2 worm cellular contexts compared by ENCODE assay signal in the genomic region with DNA sequence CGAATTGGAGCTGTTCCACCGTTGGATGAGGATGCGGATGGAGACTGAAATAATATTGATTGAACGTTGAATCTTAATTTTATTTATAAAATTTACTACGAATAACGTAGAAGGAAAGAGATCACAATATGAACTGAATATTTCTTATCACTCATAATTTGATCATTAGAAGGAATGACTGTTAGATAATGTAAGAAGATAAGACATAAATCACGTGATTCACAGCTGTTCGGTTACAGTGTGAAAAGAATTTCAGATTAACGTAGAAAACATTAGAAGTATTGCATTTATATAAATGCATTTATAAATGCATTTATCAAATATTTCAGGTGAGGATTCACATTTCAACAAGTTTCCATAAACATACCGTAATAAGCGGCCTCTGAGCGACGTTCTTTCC.
TF ChIP-seq lines count a peak whose summit lies in the region.

No protein-coding gene starts in this region.

TF ChIP-seq in whole organism, L1 larva, 84 proteins besides CTCF, POLR2A, EP300 and RAD21 (continued from another document):
- no peak for TF ChIP-seq irx-1 (tag; optimal IDR thresholded peaks at IDR 0.05; lab: Kevin White, UChicago)
- TF ChIP-seq unc-86 (tag; optimal IDR thresholded peaks at IDR 0.05; lab: Kevin White, UChicago): no peak
- no peak for TF ChIP-seq mep-1 (tag; optimal IDR thresholded peaks at IDR 0.05; lab: Kevin White, UChicago)
- no peak for TF ChIP-seq isw-1 (GFP tag; IDR thresholded peaks at IDR 0.05; lab: Robert Waterston, UW)
- no peak for TF ChIP-seq aha-1 (tag; optimal IDR thresholded peaks at IDR 0.05; lab: Kevin White, UChicago)
- TF ChIP-seq egl-13 (tag; optimal IDR thresholded peaks at IDR 0.05; lab: Kevin White, UChicago): no peak
- TF ChIP-seq elt-2 (tag; optimal IDR thresholded peaks at IDR 0.05; lab: Kevin White, UChicago): peak; percentile 94

TF ChIP-seq in whole organism, L4 larva, 104 proteins besides CTCF, POLR2A, EP300 and RAD21 (continued from another document):
- TF ChIP-seq cey-2 (tag; optimal IDR thresholded peaks at IDR 0.05; lab: Kevin White, UChicago; ENCODE audit: borderline replicate concordance, insufficient read depth): no peak
- no peak for TF ChIP-seq daf-16 (GFP tag; optimal IDR thresholded peaks at IDR 0.05; lab: Kevin White, UChicago)
- peak; percentile 9 for TF ChIP-seq daf-16 (tag; optimal IDR thresholded peaks at IDR 0.05; lab: Kevin White, UChicago)
- TF ChIP-seq nhr-42 (GFP tag; IDR thresholded peaks at IDR 0.05; lab: Robert Waterston, UW): no peak
- TF ChIP-seq ztf-7 (tag; optimal IDR thresholded peaks at IDR 0.05; lab: Kevin White, UChicago): peak; percentile 27
- TF ChIP-seq spr-1 (tag; optimal IDR thresholded peaks at IDR 0.05; lab: Kevin White, UChicago): no peak
